Fruit fly (Drosophila melanogaster): ENCODE measurements around the gene gnu.

Gene gnu

DNA sequence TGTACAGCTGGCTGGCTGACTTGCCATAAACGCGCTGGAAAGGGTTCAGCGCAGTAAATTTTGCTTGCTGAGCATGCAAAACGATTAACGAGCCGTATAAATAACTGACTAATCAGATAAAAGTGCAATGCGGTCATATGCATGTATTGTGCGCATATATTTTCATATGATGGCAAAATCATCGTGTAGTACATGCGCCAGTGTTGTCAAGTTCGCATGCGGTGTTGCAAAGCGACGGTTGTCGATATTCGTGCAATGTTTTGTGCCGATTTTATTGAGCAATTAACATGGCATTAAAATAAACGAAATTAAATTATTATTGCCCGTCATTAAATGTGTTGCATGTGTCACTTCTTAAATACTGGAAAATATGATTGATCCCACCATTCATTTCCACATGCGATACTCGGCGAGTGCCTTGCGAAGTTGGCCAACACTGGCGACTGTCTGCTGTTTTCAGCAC, 13.0 kb downstream of the gnu start (continued):
- peak; percentile 78 for TF ChIP-seq tgo (GFP tag; IDR thresholded peaks at IDR 0.05)
- TF ChIP-seq CG16863 (GFP tag; optimal IDR thresholded peaks at IDR 0.05) = peak; percentile 80
- peak; percentile 64 for TF ChIP-seq CG31224 (GFP tag; IDR thresholded peaks at IDR 0.05)
- TF ChIP-seq Gsc (GFP tag; IDR thresholded peaks at IDR 0.05) = no peak
- TF ChIP-seq sisA (GFP tag; IDR thresholded peaks at IDR 0.05) = peak; percentile 76
- TF ChIP-seq CG8281 (tag; optimal IDR thresholded peaks at IDR 0.05) = peak; percentile 37
- no peak for TF ChIP-seq nau (GFP tag; optimal IDR thresholded peaks at IDR 0.05)
- peak; percentile 60 for TF ChIP-seq CrebB (tag; optimal IDR thresholded peaks at IDR 0.05)
- TF ChIP-seq CG1233 (GFP tag; optimal IDR thresholded peaks at IDR 0.05) = peak; percentile 50
- peak; percentile 64 for TF ChIP-seq CG2712 (tag; optimal IDR thresholded peaks at IDR 0.05)
- peak; percentile 69 for TF ChIP-seq CG10209 (GFP tag; optimal IDR thresholded peaks at IDR 0.05)
- no peak for TF ChIP-seq Sox100B (GFP tag; optimal IDR thresholded peaks at IDR 0.05)
- peak; percentile 90 for TF ChIP-seq Hsf (GFP tag; optimal IDR thresholded peaks at IDR 0.05)
- TF ChIP-seq CG18262 (tag; optimal IDR thresholded peaks at IDR 0.05) = peak; percentile 39
- TF ChIP-seq Stat92E (GFP tag; optimal IDR thresholded peaks at IDR 0.05) = no peak
- no peak for TF ChIP-seq exex (tag; optimal IDR thresholded peaks at IDR 0.05)
- TF ChIP-seq tup (GFP tag; optimal IDR thresholded peaks at IDR 0.05) = peak; percentile 72
- peak; percentile 79 for TF ChIP-seq CG18599 (GFP tag; optimal IDR thresholded peaks at IDR 0.05)
- TF ChIP-seq psq (GFP tag; optimal IDR thresholded peaks at IDR 0.05) = peak; percentile 58
- TF ChIP-seq mld (GFP tag; IDR thresholded peaks at IDR 0.05; ENCODE audit: partially characterized antibody) = peak; percentile 74; the same call in 2 of the 3 replicates
- TF ChIP-seq CG10979 (tag; optimal IDR thresholded peaks at IDR 0.05) = peak; percentile 37
- TF ChIP-seq Bgb (GFP tag; IDR thresholded peaks at IDR 0.05; ENCODE audit: partially characterized antibody) = peak; percentile 80
- TF ChIP-seq Camta (GFP tag; optimal IDR thresholded peaks at IDR 0.05) = peak; percentile 88
- TF ChIP-seq CG13894 (tag; optimal IDR thresholded peaks at IDR 0.05) = no peak
- peak; percentile 54 for TF ChIP-seq p53 (GFP tag; optimal IDR thresholded peaks at IDR 0.05)
- peak; percentile 84 for TF ChIP-seq CG9609 (GFP tag; optimal IDR thresholded peaks at IDR 0.05)
- TF ChIP-seq gsb (GFP tag; IDR thresholded peaks at IDR 0.05) = peak; percentile 50; the same call in 1 of the 2 replicates
- peak; percentile 21 for TF ChIP-seq CG10431 (GFP tag; optimal IDR thresholded peaks at IDR 0.05)
- peak; percentile 83 for TF ChIP-seq Bdp1 (GFP tag; optimal IDR thresholded peaks at IDR 0.05)
- peak; percentile 68 for TF ChIP-seq CG14441 (GFP tag; IDR thresholded peaks at IDR 0.05)
- TF ChIP-seq chif (GFP tag; optimal IDR thresholded peaks at IDR 0.05) = peak; percentile 75 to 81
- TF ChIP-seq CG12236 (GFP tag; optimal IDR thresholded peaks at IDR 0.05) = peak; percentile 70
- TF ChIP-seq eve (GFP tag; optimal IDR thresholded peaks at IDR 0.05) = no peak
- TF ChIP-seq tap (tag; optimal IDR thresholded peaks at IDR 0.05) = no peak
- TF ChIP-seq da (GFP tag; optimal IDR thresholded peaks at IDR 0.05) = peak; percentile 62
- peak; percentile 70; the same call in 1 of the 2 replicates for TF ChIP-seq Drgx (GFP tag; IDR thresholded peaks at IDR 0.05)
- no peak for TF ChIP-seq ac (GFP tag; optimal IDR thresholded peaks at IDR 0.05)
- peak; percentile 81 for TF ChIP-seq CG18476 (GFP tag; optimal IDR thresholded peaks at IDR 0.05)
- no peak for TF ChIP-seq lov (optimal IDR thresholded peaks at IDR 0.05)
- TF ChIP-seq lov (GFP tag; IDR thresholded peaks at IDR 0.05) = peak; percentile 61; the same call in 1 of the 3 replicates
- peak; percentile 49 for TF ChIP-seq BtbVII (GFP tag; optimal IDR thresholded peaks at IDR 0.05)
- peak; percentile 30 for TF ChIP-seq CG7928 (GFP tag; optimal IDR thresholded peaks at IDR 0.05)
- peak; percentile 56 for TF ChIP-seq CG8388 (GFP tag; optimal IDR thresholded peaks at IDR 0.05)
- peak; percentile 58; the same call in 2 of the 3 replicates for TF ChIP-seq Optix (GFP tag; IDR thresholded peaks at IDR 0.05)
- peak; percentile 86 for TF ChIP-seq Sin3A (optimal IDR thresholded peaks at IDR 0.05)
- TF ChIP-seq Scr (GFP tag; IDR thresholded peaks at IDR 0.05; ENCODE audit: partially characterized antibody) = peak; percentile 87
- TF ChIP-seq cas (GFP tag; IDR thresholded peaks at IDR 0.05) = peak; percentile 59; the same call in 1 of the 2 replicates
- TF ChIP-seq CG4820 (GFP tag; optimal IDR thresholded peaks at IDR 0.05) = peak; percentile 66
- TF ChIP-seq Oaz (GFP tag; IDR thresholded peaks at IDR 0.05) = no peak
- no peak; the same call in 2 of the 3 replicates for TF ChIP-seq CG14050 (GFP tag; IDR thresholded peaks at IDR 0.05)
- TF ChIP-seq Meics (GFP tag; optimal IDR thresholded peaks at IDR 0.05) = no peak

Measured in whole organism, embryonic.